Fruit fly (Drosophila melanogaster) whole organism, embryonic: ENCODE measurements around the gene PCID2.

Source experiments
- Blimp-1 ChIP-seq: fragments of 200-800 bp; sonication (Bioruptor generic); optimal IDR thresholded peaks from 3 replicates; lab custom pipeline; 2018; ENCODE audit warnings: missing biosample characterization, missing genetic modification characterization, mild to moderate bottlenecking, moderate library complexity, missing genetic modification reagents
- CG10147 ChIP-seq: fragments of 200-800 bp; sonication (Bioruptor generic); optimal IDR thresholded peaks from 2 replicates; lab custom pipeline; 2019; ENCODE audit warnings: missing biosample characterization, mild to moderate bottlenecking, missing genetic modification characterization, moderate library complexity
- CG10959 ChIP-seq: fragments of 200-800 bp; sonication (Bioruptor generic); IDR thresholded peaks from 2 replicates; pipeline ENCODE4 v1.3.6; 2022; ENCODE audit warnings: missing biosample characterization, missing genetic modification characterization
- CG11093 ChIP-seq: fragments of 200-800 bp; sonication (Bioruptor generic); IDR thresholded peaks from 3 replicates; pipeline ENCODE4 v1.3.6; 2022; ENCODE audit warnings: missing biosample characterization, missing genetic modification characterization
- CG11723 ChIP-seq: fragments of 200-800 bp; sonication (Bioruptor generic); optimal IDR thresholded peaks from 2 replicates; lab custom pipeline; 2017; ENCODE audit warnings: missing biosample characterization, mild to moderate bottlenecking, missing genetic modification characterization
- CG12071 ChIP-seq: fragments of 200-800 bp; sonication (Bioruptor generic); optimal IDR thresholded peaks from 3 replicates; lab custom pipeline; 2018; ENCODE audit warnings: missing biosample characterization, mild to moderate bottlenecking, missing genetic modification characterization
- CG12236 ChIP-seq: fragments of 200-800 bp; sonication (Bioruptor generic); optimal IDR thresholded peaks from 2 replicates; lab custom pipeline; 2016; ENCODE audit warnings: missing biosample characterization, missing genetic modification characterization
- CG13287 ChIP-seq: fragments of 200-800 bp; sonication (Bioruptor generic); IDR thresholded peaks from 2 replicates; pipeline ENCODE4 v1.3.6; 2022; ENCODE audit warnings: missing biosample characterization, missing genetic modification characterization; ENCODE audit not compliant: partially characterized antibody
- CG15479 ChIP-seq: fragments of 200-800 bp; sonication (Bioruptor generic); optimal IDR thresholded peaks from 3 replicates; lab custom pipeline; 2019; ENCODE audit warnings: missing biosample characterization, mild to moderate bottlenecking, missing genetic modification characterization, moderate library complexity
- CG1647 ChIP-seq: fragments of 200-800 bp; sonication (Bioruptor generic); optimal IDR thresholded peaks from 3 replicates; lab custom pipeline; 2016; ENCODE audit warnings: missing biosample characterization, missing genetic modification characterization
- CG17328 ChIP-seq: fragments of 200-800 bp; sonication (Bioruptor generic); IDR thresholded peaks from 2 replicates; pipeline ENCODE4 v1.3.6; 2022; ENCODE audit warnings: missing biosample characterization, missing genetic modification characterization
- CG17829 ChIP-seq: fragments of 200-800 bp; optimal IDR thresholded peaks from 2 replicates; lab custom pipeline; 2019; ENCODE audit warnings: missing biosample characterization, mild to moderate bottlenecking, missing genetic modification characterization, moderate library complexity
- CG6175 ChIP-seq: fragments of 200-800 bp; sonication (Bioruptor generic); IDR thresholded peaks from 3 replicates; pipeline ENCODE4 v1.3.6; 2022; ENCODE audit warnings: missing biosample characterization, missing genetic modification characterization
- CG8765 ChIP-seq: fragments of 200-800 bp; sonication (Bioruptor generic); IDR thresholded peaks from 2 replicates; pipeline ENCODE4 v1.3.6; 2022; ENCODE audit warnings: missing biosample characterization, missing genetic modification characterization
- Dbx ChIP-seq: fragments of 200-800 bp; sonication (Bioruptor generic); IDR thresholded peaks from 3 replicates; pipeline ENCODE4 v1.3.6; 2022; ENCODE audit warnings: missing biosample characterization, missing genetic modification characterization
- Dip3 ChIP-seq: fragments of 200-800 bp; sonication (Bioruptor generic); optimal IDR thresholded peaks from 3 replicates; lab custom pipeline; 2016; ENCODE audit warnings: missing biosample characterization, missing genetic modification characterization
- Doc3 ChIP-seq: fragments of 200-800 bp; sonication (Bioruptor generic); IDR thresholded peaks from 3 replicates; pipeline ENCODE4 v1.3.6; 2022; ENCODE audit warnings: missing biosample characterization, missing genetic modification characterization; ENCODE audit not compliant: partially characterized antibody
- Eip74EF ChIP-seq, 2 experiments: fragments of 200-800 bp in 1 of 2; fragments of >200 bp in 1 of 2; sonication (Bioruptor generic) in 1 of 2; optimal IDR thresholded peaks; 2 replicates each; lab custom pipeline; 2017 to 2019; ENCODE audit warnings: missing biosample characterization in 2 of 2, missing genetic modification characterization in 2 of 2, mild to moderate bottlenecking in 1 of 2, moderate library complexity in 1 of 2
- Ets65A ChIP-seq: fragments of 200-800 bp; sonication (Bioruptor generic); peaks from one replicate; lab custom pipeline; 2016; ENCODE audit warnings: missing biosample characterization, missing genetic modification characterization
- Gsc ChIP-seq: fragments of 200-800 bp; sonication (Bioruptor generic); IDR thresholded peaks from 2 replicates; pipeline ENCODE4 v1.3.6; 2022; ENCODE audit warnings: missing biosample characterization, missing genetic modification characterization
- HLH4C ChIP-seq: fragments of 200-800 bp; sonication (Bioruptor generic); IDR thresholded peaks from 3 replicates; pipeline ENCODE4 v1.3.6; 2022; ENCODE audit warnings: missing biosample characterization, missing genetic modification characterization; ENCODE audit not compliant: partially characterized antibody
- Hmx ChIP-seq: fragments of 200-800 bp; sonication (Bioruptor generic); optimal IDR thresholded peaks from 2 replicates; lab custom pipeline; 2016; ENCODE audit warnings: missing biosample characterization, missing genetic modification characterization
- Hr39 ChIP-seq: fragments of >200 bp; optimal IDR thresholded peaks from 2 replicates; lab custom pipeline; 2017
- Hsf ChIP-seq: fragments of 200-800 bp; sonication (Bioruptor generic); optimal IDR thresholded peaks from 3 replicates; lab custom pipeline; 2016; ENCODE audit warnings: missing biosample characterization, missing genetic modification characterization
- Meics ChIP-seq: fragments of 200-800 bp; sonication (Bioruptor generic); optimal IDR thresholded peaks from 2 replicates; lab custom pipeline; 2017; ENCODE audit warnings: missing biosample characterization, mild to moderate bottlenecking, missing genetic modification characterization
- Mrtf ChIP-seq: fragments of 200-800 bp; sonication (Bioruptor generic); IDR thresholded peaks from 3 replicates; pipeline ENCODE4 v1.3.6; 2022; ENCODE audit warnings: missing biosample characterization, missing genetic modification characterization
- Ptx1 ChIP-seq: fragments of 200-800 bp; sonication (Bioruptor generic); IDR thresholded peaks from 2 replicates; pipeline ENCODE4 v1.3.6; 2022; ENCODE audit warnings: missing biosample characterization, missing genetic modification characterization
- Ssrp ChIP-seq: fragments of 200-800 bp; sonication (Bioruptor generic); optimal IDR thresholded peaks from 2 replicates; lab custom pipeline; 2018; ENCODE audit warnings: missing biosample characterization, mild to moderate bottlenecking, missing genetic modification characterization, moderate library complexity
- Trl ChIP-seq, 3 experiments: fragments of >200 bp in 2 of 3; fragments of 200-800 bp in 1 of 3; sonication (Bioruptor generic) in 1 of 3; optimal IDR thresholded peaks; 2 replicates in 1 of 3; 3 replicates in 2 of 3; lab custom pipeline; 2016 to 2017; ENCODE audit warnings: missing biosample characterization in 1 of 3, missing genetic modification characterization in 1 of 3
- crol ChIP-seq: fragments of 200-800 bp; sonication (Bioruptor generic); IDR thresholded peaks from 2 replicates; pipeline ENCODE4 v1.3.6; 2022; ENCODE audit warnings: missing biosample characterization, missing genetic modification characterization
- dimm ChIP-seq: fragments of 200-800 bp; sonication (Bioruptor generic); IDR thresholded peaks from 2 replicates; pipeline ENCODE4 v1.3.6; 2022; ENCODE audit warnings: missing biosample characterization, missing genetic modification characterization
- exex ChIP-seq: fragments of 200-800 bp; sonication (Bioruptor generic); optimal IDR thresholded peaks from 4 replicates; lab custom pipeline; 2018; ENCODE audit warnings: missing biosample characterization, mild to moderate bottlenecking, missing genetic modification characterization, moderate library complexity
- grau ChIP-seq: fragments of 200-800 bp; optimal IDR thresholded peaks from 3 replicates; lab custom pipeline; 2019; ENCODE audit warnings: missing biosample characterization, mild to moderate bottlenecking, missing genetic modification characterization, moderate library complexity
- h ChIP-seq: fragments of >200 bp; optimal IDR thresholded peaks from 2 replicates; lab custom pipeline; 2017
- ham ChIP-seq: fragments of 200-800 bp; sonication (Bioruptor generic); IDR thresholded peaks from 2 replicates; pipeline ENCODE4 v1.3.6; 2022; ENCODE audit warnings: missing biosample characterization, missing genetic modification characterization
- knrl ChIP-seq: fragments of 200-800 bp; sonication (Bioruptor generic); IDR thresholded peaks from 3 replicates; pipeline ENCODE4 v1.3.6; 2022; ENCODE audit warnings: missing biosample characterization, missing genetic modification characterization; ENCODE audit not compliant: partially characterized antibody
- lola ChIP-seq, 3 experiments: fragments of >200 bp in 2 of 3; fragments of 200-800 bp in 1 of 3; sonication (Bioruptor generic) in 1 of 3; optimal IDR thresholded peaks; 2 replicates each; lab custom pipeline; 2017 to 2019; ENCODE audit warnings: missing biosample characterization in 3 of 3, missing genetic modification characterization in 3 of 3, mild to moderate bottlenecking in 1 of 3, moderate library complexity in 1 of 3
- nerfin-1 ChIP-seq: fragments of 200-800 bp; sonication (Bioruptor generic); optimal IDR thresholded peaks from 3 replicates; lab custom pipeline; 2019; ENCODE audit warnings: missing biosample characterization, mild to moderate bottlenecking, missing genetic modification characterization, moderate library complexity
- oc ChIP-seq: fragments of 200-800 bp; sonication (Bioruptor generic); optimal IDR thresholded peaks from 2 replicates; lab custom pipeline; 2018; ENCODE audit warnings: missing biosample characterization, mild to moderate bottlenecking, missing genetic modification characterization, moderate library complexity
- onecut ChIP-seq: fragments of 200-800 bp; sonication (Bioruptor generic); IDR thresholded peaks from 2 replicates; pipeline ENCODE4 v1.3.6; 2022; ENCODE audit warnings: missing biosample characterization, missing genetic modification characterization
- org-1 ChIP-seq: fragments of 200-800 bp; sonication (Bioruptor generic); optimal IDR thresholded peaks from 2 replicates; lab custom pipeline; 2017; ENCODE audit warnings: missing biosample characterization, missing genetic modification characterization
- repo ChIP-seq: fragments of 200-800 bp; sonication (Bioruptor generic); optimal IDR thresholded peaks from 2 replicates; lab custom pipeline; 2016; ENCODE audit warnings: missing biosample characterization, missing genetic modification characterization
- sd ChIP-seq: fragments of 200-800 bp; sonication (Bioruptor generic); optimal IDR thresholded peaks from 3 replicates; lab custom pipeline; 2018; ENCODE audit warnings: missing biosample characterization, mild to moderate bottlenecking, missing genetic modification characterization, moderate library complexity
- slp2 ChIP-seq: fragments of 200-800 bp; sonication (Bioruptor generic); optimal IDR thresholded peaks from 2 replicates; lab custom pipeline; 2016; ENCODE audit warnings: missing biosample characterization, missing genetic modification characterization
- so ChIP-seq: fragments of 200-800 bp; sonication (Bioruptor generic); IDR thresholded peaks from 3 replicates; pipeline ENCODE4 v1.3.6; 2022; ENCODE audit warnings: missing biosample characterization, missing genetic modification characterization
- sr ChIP-seq: fragments of 200-800 bp; sonication (Bioruptor generic); IDR thresholded peaks from 3 replicates; pipeline ENCODE4 v1.3.6; 2022; ENCODE audit warnings: missing biosample characterization, missing genetic modification characterization
- stc ChIP-seq: fragments of 200-800 bp; sonication (Bioruptor generic); IDR thresholded peaks from 2 replicates; pipeline ENCODE4 v1.3.6; 2022; ENCODE audit warnings: missing biosample characterization, missing genetic modification characterization
- tll ChIP-seq, 2 experiments: fragments of 200-800 bp in 1 of 2; fragments of >200 bp in 1 of 2; sonication (Bioruptor generic) in 1 of 2; optimal IDR thresholded peaks; 2 replicates each; lab custom pipeline; 2017 to 2019; ENCODE audit warnings: missing biosample characterization in 2 of 2, missing genetic modification characterization in 2 of 2, mild to moderate bottlenecking in 1 of 2, moderate library complexity in 1 of 2
- ttk ChIP-seq: fragments of 200-800 bp; sonication (Bioruptor generic); IDR thresholded peaks from 2 replicates; pipeline ENCODE4 v2.1.2; 2022; ENCODE audit warnings: missing biosample characterization, missing genetic modification characterization
- zf30C ChIP-seq: fragments of 200-800 bp; sonication (Bioruptor generic); optimal IDR thresholded peaks from 3 replicates; lab custom pipeline; 2018; ENCODE audit warnings: missing biosample characterization, mild to moderate bottlenecking, missing genetic modification characterization

Gene PCID2

dm6 chr3L:11586794-11587462 lies 39.3 kb upstream of the PCID2 start (continued):
- no peak for TF ChIP-seq ham (GFP tag; lab: Robert Waterston, UW)
- no peak for TF ChIP-seq CG10959 (GFP tag; lab: Robert Waterston, UW)
- no peak for TF ChIP-seq knrl (GFP tag; lab: Robert Waterston, UW)
- peak; percentile 39 to 55 for TF ChIP-seq Trl (optimal IDR thresholded peaks at IDR 0.05; lab: Kevin White, UChicago)
- TF ChIP-seq Trl (GFP tag; optimal IDR thresholded peaks at IDR 0.05; lab: Kevin White, UChicago): no peak
- no peak for TF ChIP-seq CG17328 (GFP tag; lab: Robert Waterston, UW)
- TF ChIP-seq Mrtf (GFP tag; lab: Robert Waterston, UW): no peak
- TF ChIP-seq Ssrp (tag; lab: Kevin White, UChicago): no peak
- TF ChIP-seq HLH4C (GFP tag; lab: Robert Waterston, UW): peak; percentile 55; the same call in 2 of the 3 replicates
- no peak for TF ChIP-seq stc (GFP tag; lab: Robert Waterston, UW)
- 0 out of 3 replicates have a peak, but pooled peaks have one; percentile 7 for TF ChIP-seq so (GFP tag; lab: Robert Waterston, UW)
- no peak for TF ChIP-seq CG10147
- no peak for TF ChIP-seq Ptx1 (GFP tag; lab: Robert Waterston, UW)
- no peak for TF ChIP-seq exex (tag; lab: Kevin White, UChicago)
- TF ChIP-seq Dip3 (GFP tag; lab: Kevin White, UChicago): no peak
- TF ChIP-seq CG17829 (tag; lab: Kevin White, UChicago): no peak
- TF ChIP-seq crol: peak; percentile 99
- TF ChIP-seq onecut (GFP tag; lab: Robert Waterston, UW): no peak
- TF ChIP-seq tll (GFP tag; optimal IDR thresholded peaks at IDR 0.05; lab: Kevin White, UChicago): no peak
- peak; percentile 83 for TF ChIP-seq Blimp-1
- TF ChIP-seq slp2 (GFP tag; lab: Kevin White, UChicago): no peak
- TF ChIP-seq sd (tag; lab: Kevin White, UChicago): peak; percentile 5
- TF ChIP-seq Hr39: no peak
- no peak for TF ChIP-seq Meics (GFP tag; lab: Kevin White, UChicago)
- TF ChIP-seq lola (GFP tag; optimal IDR thresholded peaks at IDR 0.05; lab: Kevin White, UChicago): no peak
- no peak for TF ChIP-seq CG1647 (GFP tag; lab: Kevin White, UChicago)
- no peak for TF ChIP-seq Hmx
- no peak for TF ChIP-seq h
- no peak for TF ChIP-seq repo (GFP tag; lab: Kevin White, UChicago)
- TF ChIP-seq CG6175: 0 out of 3 replicates have a peak, but pooled peaks have one; percentile 34
- no peak for TF ChIP-seq zf30C (GFP tag; lab: Kevin White, UChicago)
- TF ChIP-seq Doc3 (GFP tag; lab: Robert Waterston, UW): 0 out of 3 replicates have a peak, but pooled peaks have one; percentile 45
- TF ChIP-seq grau: no peak
- no peak for TF ChIP-seq CG12236 (GFP tag; lab: Kevin White, UChicago)
- TF ChIP-seq sr (GFP tag; lab: Robert Waterston, UW): no peak
- no peak for TF ChIP-seq Hsf (GFP tag; lab: Kevin White, UChicago)
- TF ChIP-seq CG11723 (GFP tag; lab: Kevin White, UChicago): no peak
- TF ChIP-seq Dbx (GFP tag; lab: Robert Waterston, UW): no peak
- TF ChIP-seq CG12071 (GFP tag; lab: Kevin White, UChicago): no peak
- no peak for TF ChIP-seq ttk (GFP tag; lab: Robert Waterston, UW)
- TF ChIP-seq nerfin-1 (tag; lab: Kevin White, UChicago): no peak
- TF ChIP-seq Ets65A: no peak
- no peak for TF ChIP-seq org-1 (GFP tag; lab: Kevin White, UChicago)
- TF ChIP-seq Eip74EF (GFP tag; optimal IDR thresholded peaks at IDR 0.05; lab: Kevin White, UChicago): peak in 1 of 2 experiments; percentile 45
- TF ChIP-seq oc (tag; lab: Kevin White, UChicago): peak; percentile 38
- TF ChIP-seq CG11093: no peak
- TF ChIP-seq CG15479: peak; percentile 86
- 0 out of 2 replicates have a peak, but pooled peaks have one; percentile 16 for TF ChIP-seq dimm (GFP tag; lab: Robert Waterston, UW)
- TF ChIP-seq CG13287 (GFP tag; lab: Robert Waterston, UW): peak; percentile 44; the same call in 1 of the 2 replicates
- TF ChIP-seq CG8765 (GFP tag; lab: Robert Waterston, UW): peak; percentile 34; the same call in 1 of the 2 replicates
- TF ChIP-seq Gsc (GFP tag; lab: Robert Waterston, UW): no peak
